Worm (Caenorhabditis elegans) whole organism, L4 larva: ENCODE data around the gene F14D7.8.
A peak's percentile ranks its signal among the peaks of the same experiment; 100 is the strongest.

Experiments used
- F26F4.8 ChIP-seq: fragments of 200-800 bp; sonication (Bioruptor generic); conservative IDR thresholded peaks from 2 replicates; pipeline ENCODE4 v1.3.6; 2022; ENCODE audit warnings: missing genetic modification characterization, missing compliant biosample characterization
- F49E8.2 ChIP-seq: sonication (generic microtip); optimal IDR thresholded peaks from 2 replicates; lab custom pipeline; 2016; ENCODE audit warnings: missing compliant biosample characterization, mild to moderate bottlenecking, missing genetic modification characterization, borderline replicate concordance
- R02D3.7 ChIP-seq: fragments of 150-350 bp; sonication (generic microtip); optimal IDR thresholded peaks from 3 replicates; lab custom pipeline; 2014; ENCODE audit warnings: missing biosample characterization, missing genetic modification characterization
- T26A8.4 ChIP-seq: fragments of 200-800 bp; sonication (Bioruptor generic); IDR thresholded peaks from 2 replicates; pipeline ENCODE4 v1.3.6; 2022; ENCODE audit warnings: missing genetic modification characterization, missing compliant biosample characterization
- Y105C5A.15 ChIP-seq: fragments of 200-800 bp; sonication (Bioruptor generic); IDR thresholded peaks from 2 replicates; pipeline ENCODE4 v1.3.6; 2022; ENCODE audit warnings: missing genetic modification characterization, missing compliant biosample characterization
- Y48G9A.11 ChIP-seq: fragments of 200-800 bp; sonication (Bioruptor generic); IDR thresholded peaks from 2 replicates; pipeline ENCODE4 v1.3.6; 2022; ENCODE audit warnings: missing genetic modification reagents, missing genetic modification characterization, missing compliant biosample characterization
- aha-1 ChIP-seq: fragments of 150-350 bp; peaks from one replicate; lab custom pipeline; 2014; ENCODE audit warnings: missing biosample characterization, missing genetic modification characterization
- aly-2 ChIP-seq: sonication (generic microtip); optimal IDR thresholded peaks from 2 replicates; lab custom pipeline; 2018; ENCODE audit warnings: missing biosample characterization, missing genetic modification characterization
- ceh-28 ChIP-seq: fragments of 150-350 bp; optimal IDR thresholded peaks from 2 replicates; lab custom pipeline; 2014; ENCODE audit warnings: missing biosample characterization, missing genetic modification reagents, missing genetic modification characterization
- ceh-32 ChIP-seq: sonication (generic microtip); optimal IDR thresholded peaks from 2 replicates; lab custom pipeline; 2016; ENCODE audit warnings: mild to moderate bottlenecking, missing genetic modification characterization, missing compliant biosample characterization; ENCODE audit not compliant: poor library complexity
- ctbp-1 ChIP-seq: fragments of 200-800 bp; sonication (Bioruptor generic); IDR thresholded peaks from 2 replicates; pipeline ENCODE4 v1.3.6; 2022; ENCODE audit warnings: missing genetic modification reagents, missing genetic modification characterization, missing compliant biosample characterization
- daf-16 ChIP-seq, 3 experiments: sonication (generic microtip); optimal IDR thresholded peaks; 2 replicates each; lab custom pipeline; 2016 to 2017; ENCODE audit warnings: missing genetic modification characterization in 3 of 3, missing genetic modification reagents in 3 of 3, mild to moderate bottlenecking in 2 of 3, missing compliant biosample characterization in 2 of 3, missing biosample characterization in 1 of 3, moderate library complexity in 1 of 3
- daf-19 ChIP-seq: fragments of 200-800 bp; sonication (Bioruptor generic); conservative IDR thresholded peaks from 2 replicates; pipeline ENCODE4 v1.3.6; 2022; ENCODE audit warnings: missing genetic modification characterization, missing compliant biosample characterization
- dmd-6 ChIP-seq: fragments of 200-800 bp; sonication (Bioruptor generic); IDR thresholded peaks from 2 replicates; pipeline ENCODE4 v1.3.6; 2022; ENCODE audit warnings: missing genetic modification reagents, missing genetic modification characterization, missing compliant biosample characterization
- dmd-8 ChIP-seq: fragments of 200-800 bp; sonication (Bioruptor generic); IDR thresholded peaks from 2 replicates; pipeline ENCODE4 v1.3.6; 2022; ENCODE audit warnings: missing genetic modification characterization, missing compliant biosample characterization
- dve-1 ChIP-seq: sonication (generic microtip); optimal IDR thresholded peaks from 2 replicates; lab custom pipeline; 2017; ENCODE audit warnings: antibody characterized with exemption, mild to moderate bottlenecking, missing genetic modification characterization, missing compliant biosample characterization; ENCODE audit not compliant: insufficient read depth
- egl-27 ChIP-seq: sonication (generic microtip); optimal IDR thresholded peaks from 3 replicates; lab custom pipeline; 2017; ENCODE audit warnings: missing biosample characterization, missing genetic modification reagents, missing genetic modification characterization
- fkh-10 ChIP-seq: fragments of 150-350 bp; optimal IDR thresholded peaks from 2 replicates; lab custom pipeline; 2014; ENCODE audit warnings: missing biosample characterization, missing genetic modification reagents, missing genetic modification characterization
- gei-8 ChIP-seq: fragments of 200-800 bp; sonication (Bioruptor generic); optimal IDR thresholded peaks from 2 replicates; lab custom pipeline; 2018; ENCODE audit warnings: mild to moderate bottlenecking, missing genetic modification characterization, missing compliant biosample characterization
- hif-1 ChIP-seq, 2 experiments: sonication (generic microtip); optimal IDR thresholded peaks; 2 replicates each; lab custom pipeline; 2016 to 2017; ENCODE audit warnings: missing compliant biosample characterization in 2 of 2, missing genetic modification characterization in 2 of 2, missing genetic modification reagents in 2 of 2, missing genotype in 2 of 2, mild to moderate bottlenecking in 1 of 2
- hlh-11 ChIP-seq: fragments of 200-800 bp; sonication (Bioruptor generic); optimal IDR thresholded peaks from 2 replicates; lab custom pipeline; 2018; ENCODE audit warnings: mild to moderate bottlenecking, missing genetic modification characterization, missing compliant biosample characterization
- hmg-1.1 ChIP-seq: fragments of 200-800 bp; sonication (Bioruptor generic); IDR thresholded peaks from 2 replicates; pipeline ENCODE4 v1.3.6; 2022; ENCODE audit warnings: missing genetic modification reagents, missing genetic modification characterization, missing compliant biosample characterization
- lin-1 ChIP-seq: fragments of 200-800 bp; sonication (Bioruptor generic); IDR thresholded peaks from 2 replicates; pipeline ENCODE4 v1.3.6; 2022; ENCODE audit warnings: missing genetic modification reagents, missing genetic modification characterization, missing compliant biosample characterization
- lin-13 ChIP-seq: fragments of 150-350 bp; optimal IDR thresholded peaks from 2 replicates; lab custom pipeline; 2014; ENCODE audit warnings: missing biosample characterization, missing genetic modification reagents, missing genetic modification characterization
- lin-38 ChIP-seq: fragments of 200-800 bp; sonication (Bioruptor generic); IDR thresholded peaks from 2 replicates; pipeline ENCODE4 v1.3.6; 2022; ENCODE audit warnings: missing genetic modification reagents, missing genetic modification characterization, missing compliant biosample characterization
- lin-39 ChIP-seq: fragments of 150-350 bp; optimal IDR thresholded peaks from 2 replicates; lab custom pipeline; 2014; ENCODE audit warnings: missing biosample characterization, missing genetic modification reagents, missing genetic modification characterization
- lsy-2 ChIP-seq, 2 experiments: fragments of 150-350 bp in 1 of 2; sonication (generic microtip) in 1 of 2; optimal IDR thresholded peaks; 2 replicates each; lab custom pipeline; 2014 to 2017; ENCODE audit warnings: missing biosample characterization in 2 of 2, missing genetic modification characterization in 2 of 2
- madf-5 ChIP-seq, 2 experiments: fragments of 200-800 bp; sonication (Bioruptor generic); IDR thresholded peaks; 2 replicates each; pipeline ENCODE4 v1.3.6; 2022; ENCODE audit warnings: missing compliant biosample characterization in 2 of 2, missing genetic modification characterization in 2 of 2
- madf-9 ChIP-seq: fragments of 200-800 bp; sonication (Bioruptor generic); conservative IDR thresholded peaks from 2 replicates; pipeline ENCODE4 v1.3.6; 2022; ENCODE audit warnings: missing genetic modification reagents, missing genetic modification characterization, missing compliant biosample characterization
- mep-1 ChIP-seq: fragments of 150-350 bp; sonication (generic microtip); optimal IDR thresholded peaks from 3 replicates; lab custom pipeline; 2014; ENCODE audit warnings: missing biosample characterization, missing genetic modification characterization
- mes-2 ChIP-seq: sonication (generic microtip); optimal IDR thresholded peaks from 2 replicates; lab custom pipeline; 2016; ENCODE audit warnings: missing genotype, mild to moderate bottlenecking, missing genetic modification characterization, missing compliant biosample characterization; ENCODE audit not compliant: poor library complexity, severe bottlenecking
- mxl-2 ChIP-seq: fragments of 200-800 bp; sonication (Bioruptor generic); conservative IDR thresholded peaks from 2 replicates; pipeline ENCODE4 v1.3.6; 2022; ENCODE audit warnings: missing genetic modification reagents, missing genetic modification characterization, missing compliant biosample characterization
- nhr-102 ChIP-seq: sonication (generic microtip); optimal IDR thresholded peaks from 2 replicates; lab custom pipeline; 2016; ENCODE audit warnings: mild to moderate bottlenecking, missing genetic modification characterization, moderate library complexity, missing compliant biosample characterization
- nhr-111 ChIP-seq: fragments of 200-800 bp; sonication (Bioruptor generic); optimal IDR thresholded peaks from 2 replicates; lab custom pipeline; 2018; ENCODE audit warnings: mild to moderate bottlenecking, missing genetic modification characterization, missing compliant biosample characterization
- nhr-48 ChIP-seq: sonication (generic microtip); optimal IDR thresholded peaks from 2 replicates; lab custom pipeline; 2016; ENCODE audit warnings: mild to moderate bottlenecking, missing genetic modification characterization, missing compliant biosample characterization
- nhr-6 ChIP-seq: fragments of 150-350 bp; optimal IDR thresholded peaks from 2 replicates; lab custom pipeline; 2014; ENCODE audit warnings: missing biosample characterization, missing genetic modification characterization
- nhr-76 ChIP-seq: fragments of 150-350 bp; optimal IDR thresholded peaks from 2 replicates; lab custom pipeline; 2014; ENCODE audit warnings: missing biosample characterization, missing genetic modification characterization
- nhr-77 ChIP-seq: fragments of 150-350 bp; optimal IDR thresholded peaks from 2 replicates; lab custom pipeline; 2014; ENCODE audit warnings: missing biosample characterization, missing genetic modification characterization
- saeg-2 ChIP-seq: fragments of 200-800 bp; sonication (Bioruptor generic); IDR thresholded peaks from 2 replicates; pipeline ENCODE4 v1.3.6; 2022; ENCODE audit warnings: missing genetic modification reagents, missing genetic modification characterization, missing compliant biosample characterization
- set-16 ChIP-seq: fragments of 200-800 bp; sonication (Bioruptor generic); IDR thresholded peaks from 2 replicates; pipeline ENCODE4 v1.3.6; 2022; ENCODE audit warnings: missing genetic modification reagents, missing genetic modification characterization, missing compliant biosample characterization
- snpc-1.2 ChIP-seq: fragments of 200-800 bp; sonication (Bioruptor generic); IDR thresholded peaks from 2 replicates; pipeline ENCODE4 v1.3.6; 2022; ENCODE audit warnings: missing genetic modification reagents, missing genetic modification characterization, missing compliant biosample characterization
- spr-1 ChIP-seq: sonication (generic microtip); optimal IDR thresholded peaks from 2 replicates; lab custom pipeline; 2016; ENCODE audit warnings: mild to moderate bottlenecking, missing genetic modification characterization, missing compliant biosample characterization
- spr-3 ChIP-seq: fragments of 200-800 bp; sonication (Bioruptor generic); optimal IDR thresholded peaks from 2 replicates; lab custom pipeline; 2018; ENCODE audit warnings: mild to moderate bottlenecking, missing genetic modification characterization, missing compliant biosample characterization
- vab-7 ChIP-seq: fragments of 200-800 bp; sonication (Bioruptor generic); IDR thresholded peaks from 2 replicates; pipeline ENCODE4 v1.3.6; 2022; ENCODE audit warnings: missing genetic modification reagents, missing genetic modification characterization, missing compliant biosample characterization

The F14D7.8 gene

ce11 chrV:14355738-14356368, 43.3 kb upstream of the F14D7.8 start, which contains the start of gene cyn-1 (continued):
- peak; percentile 85 for TF ChIP-seq dve-1 (tag; lab: Kevin White, UChicago)
- TF ChIP-seq daf-16 (GFP tag; optimal IDR thresholded peaks at IDR 0.05; lab: Kevin White, UChicago) = no peak
- TF ChIP-seq daf-16 (tag; optimal IDR thresholded peaks at IDR 0.05; lab: Kevin White, UChicago) = peak; percentile 20
- no peak for TF ChIP-seq nhr-111
- TF ChIP-seq lin-38 (GFP tag; lab: Robert Waterston, UW) = peak; percentile 84
- no peak for TF ChIP-seq dmd-8 (GFP tag; lab: Robert Waterston, UW)
- TF ChIP-seq hmg-1.1 (GFP tag; lab: Robert Waterston, UW) = peak; percentile 77
- TF ChIP-seq lsy-2 (tag; optimal IDR thresholded peaks at IDR 0.05; lab: Kevin White, UChicago) = peak in 1 of 2 experiments; percentile 93
- no peak for TF ChIP-seq vab-7 (GFP tag; lab: Robert Waterston, UW)
- TF ChIP-seq aha-1 (tag; lab: Kevin White, UChicago) = peak; percentile 31
- no peak for TF ChIP-seq daf-19 (GFP tag; lab: Robert Waterston, UW)
- TF ChIP-seq hlh-11 = peak; percentile 66
- TF ChIP-seq Y48G9A.11 (GFP tag; lab: Robert Waterston, UW) = no peak
- TF ChIP-seq nhr-6 (tag; lab: Kevin White, UChicago) = peak; percentile 96
- peak; percentile 66 for TF ChIP-seq spr-1
- no peak for TF ChIP-seq lin-1 (GFP tag; lab: Robert Waterston, UW)
- TF ChIP-seq mes-2 (tag; lab: Kevin White, UChicago) = peak; percentile 93
- peak; percentile 86 for TF ChIP-seq mep-1 (tag; lab: Kevin White, UChicago)
- TF ChIP-seq dmd-6 (GFP tag; lab: Robert Waterston, UW) = peak; percentile 55; the same call in 1 of the 2 replicates
- no peak for TF ChIP-seq egl-27 (tag; lab: Kevin White, UChicago)
- no peak for TF ChIP-seq ceh-28 (tag; lab: Kevin White, UChicago)

ce11 chrV:14354258-14354877, 41.8 kb upstream of the F14D7.8 start, which contains the start of gene Y49A3A.3:
Y49A3A.3 (plus strand) TSS chrV:14354410.
- TF ChIP-seq nhr-48 (tag; lab: Kevin White, UChicago) = peak; percentile 57
- peak in 1 of 2 experiments; percentile 28 for TF ChIP-seq daf-16 (GFP tag; optimal IDR thresholded peaks at IDR 0.05; lab: Kevin White, UChicago)
- TF ChIP-seq daf-16 (tag; optimal IDR thresholded peaks at IDR 0.05; lab: Kevin White, UChicago) = peak; percentile 61
- no peak for TF ChIP-seq R02D3.7
- no peak for TF ChIP-seq nhr-77
- TF ChIP-seq mxl-2 (GFP tag; lab: Robert Waterston, UW) = 0 out of 2 replicates have a peak, but pooled peaks have one; percentile 7
- 0 out of 2 replicates have a peak, but pooled peaks have one; percentile 48 for TF ChIP-seq saeg-2 (GFP tag; lab: Robert Waterston, UW)
- TF ChIP-seq lin-1 (GFP tag; lab: Robert Waterston, UW) = peak; percentile 42; the same call in 1 of the 2 replicates
- peak; percentile 30; the same call in 1 of the 2 replicates for TF ChIP-seq madf-9 (GFP tag; lab: Robert Waterston, UW)
- TF ChIP-seq fkh-10 (GFP tag; lab: Kevin White, UChicago) = no peak
- peak; percentile 40; the same call in 1 of the 2 replicates for TF ChIP-seq ctbp-1
- peak; percentile 60 for TF ChIP-seq dve-1 (tag; lab: Kevin White, UChicago)
- no peak for TF ChIP-seq ceh-32
- TF ChIP-seq lin-13 (GFP tag; lab: Kevin White, UChicago) = peak; percentile 7
- TF ChIP-seq T26A8.4 = peak; percentile 86
- peak; percentile 67 for TF ChIP-seq spr-3
- TF ChIP-seq nhr-102 (tag; lab: Kevin White, UChicago) = peak; percentile 91
- peak; percentile 54 for TF ChIP-seq dmd-6 (GFP tag; lab: Robert Waterston, UW)
- TF ChIP-seq hif-1 (tag; optimal IDR thresholded peaks at IDR 0.05; lab: Kevin White, UChicago) = no peak
- TF ChIP-seq snpc-1.2 (GFP tag; lab: Robert Waterston, UW) = peak; percentile 68; the same call in 1 of the 2 replicates
- no peak for TF ChIP-seq dmd-8 (GFP tag; lab: Robert Waterston, UW)
- no peak for TF ChIP-seq set-16 (GFP tag; lab: Robert Waterston, UW)
- no peak for TF ChIP-seq gei-8
- no peak for TF ChIP-seq F49E8.2 (tag; lab: Kevin White, UChicago)
- peak; percentile 49; the same call in 1 of the 2 replicates for TF ChIP-seq Y105C5A.15 (GFP tag; lab: Robert Waterston, UW)
- TF ChIP-seq nhr-111 = peak; percentile 28
- TF ChIP-seq nhr-76 (tag; lab: Kevin White, UChicago) = no peak
- TF ChIP-seq madf-5 (GFP tag; IDR thresholded peaks at IDR 0.05; lab: Robert Waterston, UW) = 0 out of 4 replicates have a peak, but pooled peaks have one; percentile 3 to 18
- peak in 1 of 2 experiments; percentile 65 for TF ChIP-seq lsy-2 (tag; optimal IDR thresholded peaks at IDR 0.05; lab: Kevin White, UChicago)
- peak; percentile 31 for TF ChIP-seq mes-2 (tag; lab: Kevin White, UChicago)
- no peak for TF ChIP-seq lin-39 (tag; lab: Kevin White, UChicago)
- peak; percentile 27; the same call in 1 of the 2 replicates for TF ChIP-seq F26F4.8 (GFP tag; lab: Robert Waterston, UW)
- TF ChIP-seq aly-2 (tag; lab: Kevin White, UChicago) = peak; percentile 83
